Fruit fly (Drosophila melanogaster) whole organism, pupa: ENCODE data around the gene Trm1.

Experiments
- CG8159 ChIP-seq: fragments of 200-800 bp; sonication (Bioruptor generic); optimal IDR thresholded peaks from 3 replicates; lab custom pipeline; 2018; ENCODE audit warnings: missing biosample characterization, mild to moderate bottlenecking, missing genetic modification characterization, moderate library complexity
- CG8301 ChIP-seq: fragments of 200-800 bp; sonication (Bioruptor generic); optimal IDR thresholded peaks from 2 replicates; lab custom pipeline; 2018; ENCODE audit warnings: missing biosample characterization, mild to moderate bottlenecking, missing genetic modification characterization
- CG9948 ChIP-seq: fragments of 200-800 bp; sonication (Bioruptor generic); optimal IDR thresholded peaks from 2 replicates; lab custom pipeline; 2018; ENCODE audit warnings: missing biosample characterization, mild to moderate bottlenecking, missing genetic modification characterization, moderate library complexity
- EcR ChIP-seq: fragments of 200-800 bp; sonication (Bioruptor generic); optimal IDR thresholded peaks from 3 replicates; lab custom pipeline; 2019; ENCODE audit warnings: missing biosample characterization, missing genetic modification characterization, mild to moderate bottlenecking, moderate library complexity, missing genetic modification reagents
- Snoo ChIP-seq: fragments of 200-800 bp; sonication (Bioruptor generic); optimal IDR thresholded peaks from 3 replicates; lab custom pipeline; 2017; ENCODE audit warnings: missing biosample characterization, mild to moderate bottlenecking, missing genetic modification characterization, inconsistent platforms
- gl ChIP-seq: fragments of 200-800 bp; sonication (Bioruptor generic); optimal IDR thresholded peaks from 2 replicates; lab custom pipeline; 2018; ENCODE audit warnings: missing biosample characterization, mild to moderate bottlenecking, missing genetic modification characterization
- rn ChIP-seq: fragments of 200-800 bp; sonication (Bioruptor generic); IDR thresholded peaks from 2 replicates; pipeline ENCODE4 v1.3.6; 2022; ENCODE audit warnings: missing biosample characterization, missing genetic modification characterization

- TF ChIP-seq CG8159 (tag; lab: Kevin White, UChicago) (peak; percentile 19), rn (no peak), CG9948 (tag; lab: Kevin White, UChicago) (no peak), gl (tag; lab: Kevin White, UChicago) (no peak), EcR (GFP tag; lab: Kevin White, UChicago) (no peak), Snoo (tag; lab: Kevin White, UChicago) (peak; percentile 15), CG8301 (no peak)
Observed at dm6 chr2L:12415485-12416137, 12.2 kb upstream of the Trm1 start.
